Fruit fly (Drosophila melanogaster): Measurements from ENCODE around the gene MED17.

The MED17 gene

dm6 chr3R:18168929-18169350 is 19.9 kb upstream of the MED17 start (continued):
- TF ChIP-seq CG15601 (tag; optimal IDR thresholded peaks at IDR 0.05): no peak
- TF ChIP-seq pan (optimal IDR thresholded peaks at IDR 0.05): no peak
- TF ChIP-seq pan (GFP tag; optimal IDR thresholded peaks at IDR 0.05 in 1 of 2, IDR thresholded peaks at IDR 0.05 in 1 of 2): peak in 1 of 2 experiments; percentile 7
- TF ChIP-seq wor (GFP tag; IDR thresholded peaks at IDR 0.05): no peak
- no peak for TF ChIP-seq CG32532 (GFP tag; IDR thresholded peaks at IDR 0.05)
- no peak for TF ChIP-seq CG30431 (GFP tag; optimal IDR thresholded peaks at IDR 0.05)
- peak; percentile 22 for TF ChIP-seq CG17359 (tag; optimal IDR thresholded peaks at IDR 0.05)
- no peak for TF ChIP-seq CG1792 (GFP tag; optimal IDR thresholded peaks at IDR 0.05)
- no peak for TF ChIP-seq CG1233 (GFP tag; optimal IDR thresholded peaks at IDR 0.05)
- no peak for TF ChIP-seq nerfin-1 (tag; optimal IDR thresholded peaks at IDR 0.05)
- TF ChIP-seq CG2875 (GFP tag; optimal IDR thresholded peaks at IDR 0.05): no peak
- no peak for TF ChIP-seq CG15011 (GFP tag; optimal IDR thresholded peaks at IDR 0.05)
- no peak for TF ChIP-seq Stat92E (GFP tag; optimal IDR thresholded peaks at IDR 0.05)
- peak; percentile 10 to 87 for TF ChIP-seq Pdp1 (GFP tag; optimal IDR thresholded peaks at IDR 0.05)
- no peak for TF ChIP-seq ro (GFP tag; IDR thresholded peaks at IDR 0.05)
- no peak for TF ChIP-seq ash1 (GFP tag; optimal IDR thresholded peaks at IDR 0.05)
- no peak for TF ChIP-seq NC2α (GFP tag; optimal IDR thresholded peaks at IDR 0.05)
- no peak for TF ChIP-seq Ptx1 (GFP tag; IDR thresholded peaks at IDR 0.05)
- TF ChIP-seq CG31388 (GFP tag; optimal IDR thresholded peaks at IDR 0.05): no peak
- TF ChIP-seq gem (tag; optimal IDR thresholded peaks at IDR 0.05): peak; percentile 9
- no peak for TF ChIP-seq so (GFP tag; IDR thresholded peaks at IDR 0.05)
- no peak for TF ChIP-seq sd (tag; optimal IDR thresholded peaks at IDR 0.05)
- TF ChIP-seq CG12071 (GFP tag; optimal IDR thresholded peaks at IDR 0.05): no peak
- TF ChIP-seq jumu (GFP tag; optimal IDR thresholded peaks at IDR 0.05): no peak
- no peak for TF ChIP-seq pita (GFP tag; optimal IDR thresholded peaks at IDR 0.05)
- no peak for TF ChIP-seq CG8290 (GFP tag; optimal IDR thresholded peaks at IDR 0.05)
- TF ChIP-seq CG8290 (tag; optimal IDR thresholded peaks at IDR 0.05): no peak
- TF ChIP-seq unpg (GFP tag; optimal IDR thresholded peaks at IDR 0.05): peak; percentile 9
- no peak for TF ChIP-seq ken (GFP tag; IDR thresholded peaks at IDR 0.05)
- no peak for TF ChIP-seq fd102C (GFP tag; optimal IDR thresholded peaks at IDR 0.05)
- TF ChIP-seq D (optimal IDR thresholded peaks at IDR 0.05): no peak
- no peak for TF ChIP-seq D (GFP tag; optimal IDR thresholded peaks at IDR 0.05)
- no peak for TF ChIP-seq CG13123 (GFP tag; optimal IDR thresholded peaks at IDR 0.05)
- no peak for TF ChIP-seq Poxn (GFP tag; IDR thresholded peaks at IDR 0.05)
- TF ChIP-seq Side (GFP tag; optimal IDR thresholded peaks at IDR 0.05): peak; percentile 7
- no peak for TF ChIP-seq br (optimal IDR thresholded peaks at IDR 0.05)
- TF ChIP-seq CoRest (tag; optimal IDR thresholded peaks at IDR 0.05): peak; percentile 6
- no peak for TF ChIP-seq Ravus (GFP tag; IDR thresholded peaks at IDR 0.05)
- peak; percentile 13 for TF ChIP-seq CG2678 (tag; optimal IDR thresholded peaks at IDR 0.05)
- TF ChIP-seq Hr39 (optimal IDR thresholded peaks at IDR 0.05): no peak
- TF ChIP-seq CG17568 (GFP tag; optimal IDR thresholded peaks at IDR 0.05): no peak
- TF ChIP-seq CG6272 (GFP tag; IDR thresholded peaks at IDR 0.05): no peak
- TF ChIP-seq ind (GFP tag; optimal IDR thresholded peaks at IDR 0.05): no peak
- TF ChIP-seq Dip2 (GFP tag; IDR thresholded peaks at IDR 0.05): no peak
- peak; percentile 29 for TF ChIP-seq CG18599 (GFP tag; optimal IDR thresholded peaks at IDR 0.05)
- no peak for TF ChIP-seq ttk (GFP tag; IDR thresholded peaks at IDR 0.05)
- TF ChIP-seq CG6813 (GFP tag; optimal IDR thresholded peaks at IDR 0.05): no peak
- no peak for TF ChIP-seq CG12155 (GFP tag; optimal IDR thresholded peaks at IDR 0.05)
- TF ChIP-seq lab (GFP tag; optimal IDR thresholded peaks at IDR 0.05): no peak
- no peak for TF ChIP-seq CG10321 (GFP tag; IDR thresholded peaks at IDR 0.05)
- no peak for TF ChIP-seq yki (optimal IDR thresholded peaks at IDR 0.05)
- peak; percentile 18 for TF ChIP-seq CHES-1-like (GFP tag; optimal IDR thresholded peaks at IDR 0.05)
- no peak for TF ChIP-seq CG30403 (GFP tag; optimal IDR thresholded peaks at IDR 0.05)
